Worm (Caenorhabditis elegans): ENCODE data around the gene W03F8.6.
"Not testable (repeated sequence)": the region's sequence is repeated elsewhere in the genome, so short reads cannot be mapped to it uniquely, and the experiment has no call there.

Gene W03F8.6

ce11 chrIV:5221721-5222120, 35.3 kb upstream of the W03F8.6 start:
- TF ChIP-seq nhr-11 (tag; optimal IDR thresholded peaks at IDR 0.05) (no peak), ets-4 (tag; optimal IDR thresholded peaks at IDR 0.05) (no peak), pax-1 (tag; optimal IDR thresholded peaks at IDR 0.05) (no peak), gmeb-2 (tag; optimal IDR thresholded peaks at IDR 0.05) (no peak), elt-4 (tag; optimal IDR thresholded peaks at IDR 0.05) (peak; percentile 15), zip-5 (tag; optimal IDR thresholded peaks at IDR 0.05) (no peak)

- not testable (repeated sequence) for TF ChIP-seq ets-4, ceh-34, dve-1 (tag; optimal IDR thresholded peaks at IDR 0.05)
Measured at ce11 chrIV:5218496-5218895, 32.1 kb upstream of the W03F8.6 start, which contains the start of gene nsph-4.2. Gene nsph-4.2 (plus strand): TSS chrIV:5218796.

DNA sequence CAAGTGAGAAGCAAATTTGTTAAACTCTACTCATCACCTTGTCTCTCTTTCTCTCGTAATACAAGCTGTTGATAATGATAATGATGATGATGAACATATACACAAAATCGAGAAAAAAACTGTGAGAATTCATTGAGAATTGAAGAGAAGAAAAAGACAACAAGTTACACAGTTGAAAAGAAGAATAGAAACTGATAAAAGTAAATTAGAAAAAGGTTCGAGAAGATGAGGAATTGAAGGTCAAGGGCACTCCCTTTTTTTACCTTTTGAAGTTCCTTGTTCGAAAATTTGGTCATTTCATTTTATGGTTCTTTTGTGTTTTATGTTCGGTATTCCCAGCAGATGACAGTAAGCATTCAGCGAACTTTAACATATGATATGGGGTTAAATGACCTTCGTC, 30.0 kb upstream of the W03F8.6 start:
- TF ChIP-seq fax-1 (tag; optimal IDR thresholded peaks at IDR 0.05) = no peak
- TF ChIP-seq hlh-15 (tag; optimal IDR thresholded peaks at IDR 0.05) = no peak
- TF ChIP-seq ceh-6 (GFP tag; optimal IDR thresholded peaks at IDR 0.05) = no peak
- TF ChIP-seq pag-3 (tag; optimal IDR thresholded peaks at IDR 0.05; ENCODE audit: borderline replicate concordance) = no peak

ce11 chrIV:5215092-5215491, 28.7 kb upstream of the W03F8.6 start, which contains the start of gene Y59E9AL.4:
Gene Y59E9AL.4 (minus strand): TSS chrIV:5215192.
- TF ChIP-seq ceh-2 (tag; optimal IDR thresholded peaks at IDR 0.05) (no peak), tbx-2 (tag; optimal IDR thresholded peaks at IDR 0.05) (no peak), fkh-10 (GFP tag; optimal IDR thresholded peaks at IDR 0.05) (no peak), ref-2 (tag; optimal IDR thresholded peaks at IDR 0.05) (no peak), npax-4 (tag; optimal IDR thresholded peaks at IDR 0.05) (no peak), Y22D7AL.16 (tag; optimal IDR thresholded peaks at IDR 0.05) (no peak), madf-2 (tag; optimal IDR thresholded peaks at IDR 0.05) (no peak), unc-86 (tag; optimal IDR thresholded peaks at IDR 0.05) (no peak), eyg-1 (tag; optimal IDR thresholded peaks at IDR 0.05) (no peak), ceh-31 (tag; optimal IDR thresholded peaks at IDR 0.05) (no peak), C38D4.7 (GFP tag; optimal IDR thresholded peaks at IDR 0.05) (no peak)

DNA sequence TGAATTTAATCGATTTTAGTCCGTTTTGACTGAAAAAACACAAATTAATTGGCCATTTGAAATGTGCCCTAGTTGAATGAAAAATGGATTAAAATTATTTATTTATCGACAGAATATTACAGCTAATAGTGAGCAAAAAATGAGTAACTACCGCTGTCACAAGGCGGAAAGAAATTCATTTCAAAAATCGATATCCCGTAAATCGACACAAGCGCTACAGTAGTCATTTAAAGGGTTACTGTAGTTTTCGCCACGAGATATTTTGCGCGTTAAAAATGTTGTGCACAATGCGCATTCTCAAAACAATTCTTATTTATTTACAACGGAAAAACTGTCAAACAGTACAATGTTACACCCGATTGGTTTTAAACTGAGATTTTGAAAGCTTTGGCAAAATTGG, 24.2 kb upstream of the W03F8.6 start:
- TF ChIP-seq dmd-4 (tag; optimal IDR thresholded peaks at IDR 0.05; ENCODE audit: borderline replicate concordance) (no peak), sox-4 (tag; optimal IDR thresholded peaks at IDR 0.05) (no peak), tbx-7 (tag; optimal IDR thresholded peaks at IDR 0.05) (no peak), pax-1 (tag; optimal IDR thresholded peaks at IDR 0.05) (no peak), ahr-1 (tag; optimal IDR thresholded peaks at IDR 0.05) (no peak), syd-9 (tag; optimal IDR thresholded peaks at IDR 0.05) (no peak), C08G9.2 (tag; optimal IDR thresholded peaks at IDR 0.05) (no peak), unc-55 (GFP tag; optimal IDR thresholded peaks at IDR 0.05) (no peak), zip-5 (tag; optimal IDR thresholded peaks at IDR 0.05) (no peak), unc-3 (GFP tag; conservative IDR thresholded peaks at IDR 0.05) (no peak), unc-3 (tag; optimal IDR thresholded peaks at IDR 0.05) (no peak)

DNA sequence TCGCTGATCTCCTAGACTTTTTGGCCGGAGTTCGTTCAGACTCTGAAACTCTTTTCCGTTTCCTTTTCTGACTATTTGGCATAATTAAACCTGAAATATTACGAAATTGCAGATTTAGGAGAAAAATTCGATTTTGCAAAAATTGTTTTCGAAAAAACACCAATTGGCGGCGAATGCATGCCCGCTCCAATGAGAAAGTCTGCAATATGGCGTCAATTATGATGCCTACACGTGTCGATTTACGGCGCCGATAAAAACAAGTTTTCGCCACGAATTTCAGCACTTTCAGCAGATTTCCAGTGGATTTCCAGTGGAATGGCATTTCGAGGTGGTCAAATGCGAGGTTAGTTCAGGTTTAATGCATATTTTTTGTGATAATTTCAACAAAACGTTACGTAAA, 23.0 kb upstream of the W03F8.6 start, which contains the start of the genes Y59E9AL.36 and nbet-1:
Gene Y59E9AL.36 (minus strand): TSS at position 92 of the 400 bp plus-strand sequence.
Gene nbet-1 (plus strand): TSS at position 112 of the 400 bp plus-strand sequence.
- TF ChIP-seq nfya-1 (tag; optimal IDR thresholded peaks at IDR 0.05) (peak; percentile 54), pha-2 (tag; optimal IDR thresholded peaks at IDR 0.05) (no peak), ceh-30 (tag; optimal IDR thresholded peaks at IDR 0.05) (no peak), C08G9.2 (tag; optimal IDR thresholded peaks at IDR 0.05) (no peak), Y22D7AL.16 (tag; optimal IDR thresholded peaks at IDR 0.05) (no peak), sox-2 (GFP tag; IDR thresholded peaks at IDR 0.05) (no peak), pqm-1 (tag; optimal IDR thresholded peaks at IDR 0.05) (no peak), dve-1 (tag; optimal IDR thresholded peaks at IDR 0.05) (no peak), fkh-10 (GFP tag; optimal IDR thresholded peaks at IDR 0.05) (no peak), pax-1 (tag; optimal IDR thresholded peaks at IDR 0.05) (no peak), ceh-18 (tag; optimal IDR thresholded peaks at IDR 0.05) (peak; percentile 59), F13H6.1 (tag; optimal IDR thresholded peaks at IDR 0.05) (no peak), lin-11 (tag; optimal IDR thresholded peaks at IDR 0.05) (no peak), ceh-14 (tag; optimal IDR thresholded peaks at IDR 0.05) (peak; percentile 6), eyg-1 (tag; optimal IDR thresholded peaks at IDR 0.05) (no peak), mec-3 (tag; optimal IDR thresholded peaks at IDR 0.05; ENCODE audit: borderline replicate concordance) (no peak), sox-4 (tag; optimal IDR thresholded peaks at IDR 0.05) (no peak), ahr-1 (tag; optimal IDR thresholded peaks at IDR 0.05) (no peak), T23F11.4 (GFP tag; optimal IDR thresholded peaks at IDR 0.05) (no peak), npax-4 (tag; optimal IDR thresholded peaks at IDR 0.05) (no peak), ceh-19 (GFP tag; optimal IDR thresholded peaks at IDR 0.05) (no peak)

Measured in whole organism, late embryonic.